Fruit fly (Drosophila melanogaster) whole organism, embryonic: ENCODE measurements around the gene CG31493.
A peak's percentile ranks its signal among the peaks of the same experiment; 100 is the strongest.

Source experiments
- Awh ChIP-seq: fragments of 200-800 bp; sonication (Bioruptor generic); IDR thresholded peaks from 2 replicates; pipeline ENCODE4, ENCODE4 v1.3.6; 2022; ENCODE audit warnings: missing biosample characterization, missing genetic modification characterization
- CG10366 ChIP-seq: fragments of 200-800 bp; sonication (Bioruptor generic); IDR thresholded peaks from 2 replicates; pipeline ENCODE4 v1.3.6; 2022; ENCODE audit warnings: missing biosample characterization, missing genetic modification characterization
- CG11695 ChIP-seq: fragments of 200-800 bp; sonication (Bioruptor generic); IDR thresholded peaks from 3 replicates; pipeline ENCODE4 v1.3.6; 2022; ENCODE audit warnings: missing biosample characterization, missing genetic modification characterization
- CG11696 ChIP-seq: fragments of 200-800 bp; sonication (Bioruptor generic); IDR thresholded peaks from 2 replicates; pipeline ENCODE4 v1.3.6; 2022; ENCODE audit warnings: missing biosample characterization, missing genetic modification characterization
- CG12071 ChIP-seq: fragments of 200-800 bp; sonication (Bioruptor generic); optimal IDR thresholded peaks from 3 replicates; lab custom pipeline; 2018; ENCODE audit warnings: missing biosample characterization, mild to moderate bottlenecking, missing genetic modification characterization
- CG12391 ChIP-seq: fragments of 200-800 bp; sonication (Bioruptor generic); optimal IDR thresholded peaks from 3 replicates; lab custom pipeline; 2018; ENCODE audit warnings: missing biosample characterization, mild to moderate bottlenecking, missing genetic modification characterization, moderate library complexity
- CG13424 ChIP-seq: fragments of 200-800 bp; sonication (Bioruptor generic); optimal IDR thresholded peaks from 2 replicates; lab custom pipeline; 2019; ENCODE audit warnings: missing biosample characterization, mild to moderate bottlenecking, missing genetic modification characterization, moderate library complexity
- CG15073 ChIP-seq: fragments of 200-800 bp; sonication (Bioruptor generic); optimal IDR thresholded peaks from 2 replicates; lab custom pipeline; 2016; ENCODE audit warnings: missing biosample characterization, missing genetic modification characterization
- CG15479 ChIP-seq: fragments of 200-800 bp; sonication (Bioruptor generic); optimal IDR thresholded peaks from 3 replicates; lab custom pipeline; 2019; ENCODE audit warnings: missing biosample characterization, mild to moderate bottlenecking, missing genetic modification characterization, moderate library complexity
- CG17568 ChIP-seq: fragments of 200-800 bp; sonication (Bioruptor generic); optimal IDR thresholded peaks from 2 replicates; lab custom pipeline; 2018; ENCODE audit warnings: missing biosample characterization, mild to moderate bottlenecking, missing genetic modification characterization, moderate library complexity
- CG17912 ChIP-seq: fragments of 200-800 bp; sonication (Bioruptor generic); optimal IDR thresholded peaks from 2 replicates; lab custom pipeline; 2018; ENCODE audit warnings: missing biosample characterization, mild to moderate bottlenecking, missing genetic modification characterization
- CG32767 ChIP-seq: fragments of 200-800 bp; sonication (Bioruptor generic); IDR thresholded peaks from 2 replicates; pipeline ENCODE4 v1.3.6; 2022; ENCODE audit warnings: missing biosample characterization, missing genetic modification characterization
- CG34224 ChIP-seq: fragments of 200-800 bp; sonication (Bioruptor generic); IDR thresholded peaks from 3 replicates; pipeline ENCODE4 v1.3.6; 2022; ENCODE audit warnings: missing biosample characterization, missing genetic modification characterization; ENCODE audit not compliant: partially characterized antibody
- CG43689 ChIP-seq: fragments of 200-800 bp; sonication (Bioruptor generic); IDR thresholded peaks from 2 replicates; pipeline ENCODE4 v1.3.6; 2022; ENCODE audit warnings: missing biosample characterization, missing genetic modification characterization
- CG4707 ChIP-seq: fragments of 200-800 bp; sonication (Bioruptor generic); optimal IDR thresholded peaks from 2 replicates; lab custom pipeline; 2018; ENCODE audit warnings: missing biosample characterization, mild to moderate bottlenecking, missing genetic modification characterization, moderate library complexity
- CG7928 ChIP-seq: fragments of 200-800 bp; sonication (Bioruptor generic); optimal IDR thresholded peaks from 2 replicates; lab custom pipeline; 2017; ENCODE audit warnings: missing biosample characterization, mild to moderate bottlenecking, missing genetic modification characterization
- Doc2 ChIP-seq: fragments of 200-800 bp; sonication (Bioruptor generic); IDR thresholded peaks from 2 replicates; pipeline ENCODE4 v1.3.6; 2022; ENCODE audit warnings: missing biosample characterization, missing genetic modification characterization
- Fer2 ChIP-seq: fragments of 200-800 bp; sonication (Bioruptor generic); optimal IDR thresholded peaks from 2 replicates; lab custom pipeline; 2018; ENCODE audit warnings: missing biosample characterization, mild to moderate bottlenecking, missing genetic modification characterization, moderate library complexity
- GATAe ChIP-seq: fragments of 200-800 bp; sonication (Bioruptor generic); conservative IDR thresholded peaks from 2 replicates; pipeline ENCODE4 v1.3.6; 2022; ENCODE audit warnings: missing biosample characterization, missing genetic modification characterization
- HLHmδ ChIP-seq: fragments of 200-800 bp; sonication (Bioruptor generic); optimal IDR thresholded peaks from 2 replicates; lab custom pipeline; 2018; ENCODE audit warnings: missing biosample characterization, mild to moderate bottlenecking, missing genetic modification characterization, moderate library complexity
- Med ChIP-seq: fragments of 200-800 bp; sonication (Bioruptor generic); peaks from one replicate; lab custom pipeline; 2016; ENCODE audit warnings: missing biosample characterization, missing genetic modification characterization, mild to moderate bottlenecking, inconsistent platforms, moderate library complexity
- Rfx ChIP-seq: fragments of 200-800 bp; sonication (Bioruptor generic); IDR thresholded peaks from 2 replicates; pipeline ENCODE4 v1.3.6; 2022; ENCODE audit warnings: missing biosample characterization, missing genetic modification characterization
- Sin3A ChIP-seq: fragments of >200 bp; optimal IDR thresholded peaks from 2 replicates; lab custom pipeline; 2018
- Ssrp ChIP-seq: fragments of 200-800 bp; sonication (Bioruptor generic); optimal IDR thresholded peaks from 2 replicates; lab custom pipeline; 2018; ENCODE audit warnings: missing biosample characterization, mild to moderate bottlenecking, missing genetic modification characterization, moderate library complexity
- Stat92E ChIP-seq, 3 experiments: fragments of >200 bp in 2 of 3; fragments of 200-800 bp in 1 of 3; sonication (Bioruptor generic) in 1 of 3; optimal IDR thresholded peaks; 2 replicates each; lab custom pipeline; 2017 to 2019; ENCODE audit warnings: missing biosample characterization in 3 of 3, missing genetic modification characterization in 3 of 3, mild to moderate bottlenecking in 1 of 3, moderate library complexity in 1 of 3
- TFAM ChIP-seq: fragments of 200-800 bp; sonication (Bioruptor generic); optimal IDR thresholded peaks from 2 replicates; lab custom pipeline; 2017; ENCODE audit warnings: missing biosample characterization, missing genetic modification characterization, inconsistent platforms
- az2 ChIP-seq: fragments of 200-800 bp; sonication (Bioruptor generic); optimal IDR thresholded peaks from 3 replicates; lab custom pipeline; 2016; ENCODE audit warnings: missing biosample characterization, missing genetic modification characterization
- bowl ChIP-seq: fragments of 200-800 bp; sonication (Bioruptor generic); IDR thresholded peaks from 2 replicates; pipeline ENCODE4 v1.3.6; 2022; ENCODE audit warnings: missing biosample characterization, missing genetic modification characterization
- crp ChIP-seq, 2 experiments: fragments of 200-800 bp; sonication (Bioruptor generic); optimal IDR thresholded peaks; 2 replicates in 1 of 2; 3 replicates in 1 of 2; lab custom pipeline; 2017; ENCODE audit warnings: missing biosample characterization in 2 of 2, missing genetic modification characterization in 2 of 2, mild to moderate bottlenecking in 1 of 2, moderate library complexity in 1 of 2
- disco-r ChIP-seq: fragments of 200-800 bp; sonication (Bioruptor generic); optimal IDR thresholded peaks from 2 replicates; lab custom pipeline; 2016; ENCODE audit warnings: missing biosample characterization, missing genetic modification characterization
- dmrt99B ChIP-seq: fragments of 200-800 bp; sonication (Bioruptor generic); optimal IDR thresholded peaks from 2 replicates; lab custom pipeline; 2018; ENCODE audit warnings: missing biosample characterization, mild to moderate bottlenecking, missing genetic modification characterization, moderate library complexity
- ems ChIP-seq: fragments of 200-800 bp; sonication (Bioruptor generic); optimal IDR thresholded peaks from 3 replicates; lab custom pipeline; 2016; ENCODE audit warnings: missing biosample characterization, missing genetic modification characterization
- fd3F ChIP-seq: fragments of 200-800 bp; sonication (Bioruptor generic); optimal IDR thresholded peaks from 2 replicates; lab custom pipeline; 2018; ENCODE audit warnings: missing biosample characterization, mild to moderate bottlenecking, missing genetic modification characterization, moderate library complexity
- fd64A ChIP-seq: fragments of 200-800 bp; sonication (Bioruptor generic); optimal IDR thresholded peaks from 3 replicates; lab custom pipeline; 2018; ENCODE audit warnings: missing biosample characterization, mild to moderate bottlenecking, missing genetic modification characterization
- gce ChIP-seq: fragments of 200-800 bp; sonication (Bioruptor generic); IDR thresholded peaks from 3 replicates; pipeline ENCODE4 v1.3.6; 2022; ENCODE audit warnings: missing biosample characterization, missing genetic modification characterization
- grn ChIP-seq: fragments of 200-800 bp; sonication (Bioruptor generic); optimal IDR thresholded peaks from 3 replicates; lab custom pipeline; 2017; ENCODE audit warnings: missing biosample characterization, missing genetic modification characterization
- gro ChIP-seq: fragments of 200-800 bp; sonication (Bioruptor generic); optimal IDR thresholded peaks from 2 replicates; lab custom pipeline; 2016; ENCODE audit warnings: missing biosample characterization, missing genetic modification characterization
- gt ChIP-seq: fragments of 200-800 bp; sonication (Bioruptor generic); IDR thresholded peaks from 2 replicates; pipeline ENCODE4 v1.3.6; 2022; ENCODE audit warnings: missing biosample characterization, missing genetic modification characterization
- lmd ChIP-seq: fragments of 200-800 bp; sonication (Bioruptor generic); IDR thresholded peaks from 2 replicates; pipeline ENCODE4 v1.3.6; 2022; ENCODE audit warnings: missing biosample characterization, missing genetic modification characterization
- lola ChIP-seq, 3 experiments: fragments of >200 bp in 2 of 3; fragments of 200-800 bp in 1 of 3; sonication (Bioruptor generic) in 1 of 3; optimal IDR thresholded peaks; 2 replicates each; lab custom pipeline; 2017 to 2019; ENCODE audit warnings: missing biosample characterization in 3 of 3, missing genetic modification characterization in 3 of 3, mild to moderate bottlenecking in 1 of 3, moderate library complexity in 1 of 3
- org-1 ChIP-seq: fragments of 200-800 bp; sonication (Bioruptor generic); optimal IDR thresholded peaks from 2 replicates; lab custom pipeline; 2017; ENCODE audit warnings: missing biosample characterization, missing genetic modification characterization
- pnt ChIP-seq: fragments of 200-800 bp; sonication (Bioruptor generic); optimal IDR thresholded peaks from 3 replicates; lab custom pipeline; 2016; ENCODE audit warnings: missing biosample characterization, missing genetic modification characterization
- ro ChIP-seq: fragments of 200-800 bp; sonication (Bioruptor generic); IDR thresholded peaks from 2 replicates; pipeline ENCODE4 v1.3.6; 2022; ENCODE audit warnings: missing biosample characterization, missing genetic modification characterization
- run ChIP-seq: fragments of 200-800 bp; sonication (Bioruptor generic); optimal IDR thresholded peaks from 3 replicates; lab custom pipeline; 2018; ENCODE audit warnings: missing biosample characterization, mild to moderate bottlenecking, missing genetic modification characterization
- wdn ChIP-seq: fragments of 200-800 bp; sonication (Bioruptor generic); IDR thresholded peaks from 2 replicates; pipeline ENCODE4 v1.3.6; 2022; ENCODE audit warnings: missing biosample characterization, missing genetic modification characterization
- wor ChIP-seq: fragments of 200-800 bp; sonication (Bioruptor generic); IDR thresholded peaks from 2 replicates; pipeline ENCODE4 v1.3.6; 2022; ENCODE audit warnings: missing biosample characterization, missing genetic modification characterization

The CG31493 gene

DNA sequence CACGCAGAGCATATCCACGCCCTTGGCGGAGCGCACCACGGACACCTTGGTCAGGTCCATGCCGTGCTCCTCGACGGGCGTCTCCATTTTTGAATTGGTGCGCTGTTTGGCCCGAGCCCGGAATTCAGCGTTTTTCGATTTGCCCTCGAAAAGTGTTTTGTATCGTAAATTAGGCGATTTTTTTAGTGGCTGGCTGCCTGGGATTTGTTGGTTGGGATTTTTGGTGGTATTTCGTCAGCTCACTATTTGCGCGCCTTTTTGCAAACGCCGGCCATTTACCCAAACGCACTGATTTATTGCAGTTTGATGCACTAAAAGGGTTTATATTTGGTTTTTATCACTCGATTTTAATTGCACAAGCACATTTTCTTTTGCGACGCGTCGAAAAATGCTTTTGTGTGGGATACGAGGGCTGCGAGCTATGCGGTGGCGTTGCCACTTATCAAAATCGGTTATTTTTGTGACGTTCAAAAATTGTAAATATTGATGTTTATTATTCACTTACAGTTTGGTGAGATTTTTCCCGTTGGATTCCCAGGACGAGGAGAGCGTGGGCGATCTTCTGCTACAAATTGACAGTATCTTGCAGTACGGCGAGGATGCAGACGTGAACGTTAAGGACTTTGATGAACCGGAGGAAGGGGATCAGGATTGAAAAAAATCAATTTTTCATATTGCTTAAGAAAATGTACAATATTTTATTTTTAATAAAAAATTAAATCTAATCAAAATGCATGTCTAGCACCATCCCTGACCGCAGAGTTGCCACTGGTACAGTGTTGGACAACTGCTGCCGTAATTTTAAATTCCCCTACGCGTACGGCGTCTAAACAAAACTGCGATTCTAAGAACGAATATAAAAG, 19.4 kb downstream of the CG31493 start, which contains the start of the genes gfzf and Sas-4 (continued):
- no peak for TF ChIP-seq ro (GFP tag; lab: Robert Waterston, UW)
- no peak for TF ChIP-seq ems (GFP tag; lab: Kevin White, UChicago)
- TF ChIP-seq grn (GFP tag; lab: Kevin White, UChicago): no peak
- TF ChIP-seq disco-r (GFP tag; lab: Kevin White, UChicago): no peak
- no peak for TF ChIP-seq dmrt99B (tag; lab: Kevin White, UChicago)
- TF ChIP-seq CG10366 (GFP tag; lab: Robert Waterston, UW): peak; percentile 61
- TF ChIP-seq bowl (GFP tag; lab: Robert Waterston, UW): no peak
- 0 out of 2 replicates have a peak, but pooled peaks have one; percentile 29 for TF ChIP-seq gt (GFP tag; lab: Robert Waterston, UW)
- peak; percentile 52; the same call in 1 of the 3 replicates for TF ChIP-seq CG11695 (GFP tag; lab: Robert Waterston, UW)
- no peak for TF ChIP-seq fd64A
- TF ChIP-seq gro: no peak
- peak; percentile 88 for TF ChIP-seq CG7928
- no peak for TF ChIP-seq CG17568
- 0 out of 2 replicates have a peak, but pooled peaks have one; percentile 20 for TF ChIP-seq wor (GFP tag; lab: Robert Waterston, UW)
- no peak for TF ChIP-seq CG43689
- TF ChIP-seq Fer2 (tag; lab: Kevin White, UChicago): peak; percentile 8
- no peak for TF ChIP-seq CG15073 (GFP tag; lab: Kevin White, UChicago)
- no peak for TF ChIP-seq Stat92E (GFP tag; optimal IDR thresholded peaks at IDR 0.05; lab: Kevin White, UChicago)
- TF ChIP-seq CG12071 (GFP tag; lab: Kevin White, UChicago): no peak
- 0 out of 2 replicates have a peak, but pooled peaks have one; percentile 35 for TF ChIP-seq CG11696 (GFP tag; lab: Robert Waterston, UW)
- TF ChIP-seq crp (GFP tag; optimal IDR thresholded peaks at IDR 0.05; lab: Kevin White, UChicago): peak in 1 of 2 experiments; percentile 37
- TF ChIP-seq Ssrp (tag; lab: Kevin White, UChicago): peak; percentile 69
- TF ChIP-seq gce (GFP tag; lab: Robert Waterston, UW): no peak
- TF ChIP-seq Med (GFP tag; lab: Kevin White, UChicago): peak; percentile 82
- no peak for TF ChIP-seq CG17912 (GFP tag; lab: Kevin White, UChicago)
- no peak; the same call in 1 of the 2 replicates for TF ChIP-seq CG32767 (GFP tag; lab: Robert Waterston, UW)
- TF ChIP-seq wdn (GFP tag; lab: Robert Waterston, UW): peak; percentile 39; the same call in 1 of the 2 replicates
- TF ChIP-seq GATAe (GFP tag; lab: Robert Waterston, UW): peak; percentile 47; the same call in 1 of the 2 replicates
- TF ChIP-seq Sin3A (lab: Kevin White, UChicago): peak; percentile 84
- TF ChIP-seq HLHmδ (GFP tag; lab: Kevin White, UChicago): no peak
- no peak for TF ChIP-seq TFAM
- TF ChIP-seq Awh (GFP tag; lab: Robert Waterston, UW): peak; percentile 13; the same call in 1 of the 2 replicates
- TF ChIP-seq run (tag; lab: Kevin White, UChicago): no peak
- TF ChIP-seq CG13424 (tag; lab: Kevin White, UChicago): peak; percentile 47
- TF ChIP-seq az2 (GFP tag; lab: Kevin White, UChicago): peak; percentile 58
- TF ChIP-seq Doc2 (GFP tag; lab: Robert Waterston, UW): no peak
- TF ChIP-seq Rfx (GFP tag; lab: Robert Waterston, UW): peak; percentile 69
- no peak for TF ChIP-seq org-1 (GFP tag; lab: Kevin White, UChicago)
- TF ChIP-seq lmd: peak; percentile 74; the same call in 1 of the 2 replicates
- peak in 1 of 3 experiments; percentile 49 for TF ChIP-seq lola (GFP tag; optimal IDR thresholded peaks at IDR 0.05; lab: Kevin White, UChicago)
- peak; percentile 53 for TF ChIP-seq pnt (GFP tag; lab: Kevin White, UChicago)
- peak; percentile 56 for TF ChIP-seq CG12391 (tag; lab: Kevin White, UChicago)
- TF ChIP-seq fd3F (GFP tag; lab: Kevin White, UChicago): peak; percentile 45
- peak; percentile 6 for TF ChIP-seq CG15479 (GFP tag; lab: Kevin White, UChicago)
- TF ChIP-seq CG4707: no peak
- no peak for TF ChIP-seq CG34224 (GFP tag; lab: Robert Waterston, UW)
